Worm (Caenorhabditis elegans) whole organism, dauer: Measurements from ENCODE around the gene F49E2.5.

ENCODE experiments used
- unc-62 ChIP-seq: sonication (generic microtip); optimal IDR thresholded peaks from 2 replicates; lab custom pipeline; 2017; ENCODE audit warnings: missing biosample characterization, missing genetic modification reagents, missing genetic modification characterization

Gene F49E2.5

ce11 chrX:9543352-9543751 lies at the start of gene F49E2.5:
F49E2.5 (plus strand) TSS chrX:9543652.
- no peak for TF ChIP-seq unc-62 (GFP tag; lab: Kevin White, UChicago)

ce11 chrX:9494661-9495060 lies 48.8 kb upstream of the F49E2.5 start:
- TF ChIP-seq unc-62 (GFP tag; lab: Kevin White, UChicago) = no peak

ce11 chrX:9499355-9499754 lies 44.1 kb upstream of the F49E2.5 start:
- no peak for TF ChIP-seq unc-62 (GFP tag; lab: Kevin White, UChicago)

- no peak for TF ChIP-seq unc-62 (GFP tag; lab: Kevin White, UChicago)
Measured at ce11 chrX:9504221-9504620, 39.2 kb upstream of the F49E2.5 start.

ce11 chrX:9504911-9505397 lies 38.5 kb upstream of the F49E2.5 start:
- TF ChIP-seq unc-62 (GFP tag; lab: Kevin White, UChicago) = no peak

- no peak for TF ChIP-seq unc-62 (GFP tag; lab: Kevin White, UChicago)
Measured at ce11 chrX:9506341-9506740, 37.1 kb upstream of the F49E2.5 start.

- TF ChIP-seq unc-62 (GFP tag; lab: Kevin White, UChicago) = no peak
Measured at ce11 chrX:9508426-9509010, 34.9 kb upstream of the F49E2.5 start.

ce11 chrX:9509516-9509915 lies 33.9 kb upstream of the F49E2.5 start:
- no peak for TF ChIP-seq unc-62 (GFP tag; lab: Kevin White, UChicago)

ce11 chrX:9509922-9510321 lies 33.5 kb upstream of the F49E2.5 start:
- TF ChIP-seq unc-62 (GFP tag; lab: Kevin White, UChicago) = no peak

ce11 chrX:9510448-9510847 lies 33.0 kb upstream of the F49E2.5 start:
- TF ChIP-seq unc-62 (GFP tag; lab: Kevin White, UChicago) = no peak

- no peak for TF ChIP-seq unc-62 (GFP tag; lab: Kevin White, UChicago)
Measured at ce11 chrX:9512457-9512856, 31.0 kb upstream of the F49E2.5 start.

- TF ChIP-seq unc-62 (GFP tag; lab: Kevin White, UChicago) = no peak
Measured at ce11 chrX:9517106-9517505, 26.3 kb upstream of the F49E2.5 start, which contains the start of gene C07B5.2. C07B5.2 (minus strand) TSS chrX:9517206.

- no peak for TF ChIP-seq unc-62 (GFP tag; lab: Kevin White, UChicago)
Measured at ce11 chrX:9518719-9519118, 24.7 kb upstream of the F49E2.5 start, which contains the start of gene C07B5.6. C07B5.6 (plus strand) TSS chrX:9519019.

- no peak for TF ChIP-seq unc-62 (GFP tag; lab: Kevin White, UChicago)
Measured at ce11 chrX:9523118-9523517, 20.3 kb upstream of the F49E2.5 start, which contains the start of gene C07B5.3. C07B5.3 (minus strand) TSS chrX:9523218.

ce11 chrX:9527898-9528297 lies 15.6 kb upstream of the F49E2.5 start:
- no peak for TF ChIP-seq unc-62 (GFP tag; lab: Kevin White, UChicago)

- no peak for TF ChIP-seq unc-62 (GFP tag; lab: Kevin White, UChicago)
Measured at ce11 chrX:9529360-9529759, 14.1 kb upstream of the F49E2.5 start, which contains the start of gene C07B5.4. C07B5.4 (plus strand) TSS chrX:9529660.

- TF ChIP-seq unc-62 (GFP tag; lab: Kevin White, UChicago) = no peak
Measured at ce11 chrX:9531640-9532039, 11.8 kb upstream of the F49E2.5 start.
